Worm (Caenorhabditis elegans) whole organism, young adult: Measurements from ENCODE around the gene F55C12.4.

ENCODE experiments used
- B0019.2 ChIP-seq: fragments of 200-800 bp; sonication (Bioruptor generic); conservative IDR thresholded peaks from 2 replicates; pipeline ENCODE4 v1.3.6; 2022; ENCODE audit warnings: missing genetic modification reagents, missing genetic modification characterization, missing compliant biosample characterization
- C06A6.2 ChIP-seq: fragments of 200-800 bp; sonication (Bioruptor generic); conservative IDR thresholded peaks from 2 replicates; pipeline ENCODE4 v1.3.6; 2022; ENCODE audit warnings: missing genetic modification characterization, missing compliant biosample characterization
- F22D6.2 ChIP-seq: sonication (generic microtip); optimal IDR thresholded peaks from 2 replicates; lab custom pipeline; 2016; ENCODE audit warnings: mild to moderate bottlenecking, missing genetic modification characterization, missing compliant biosample characterization
- F49E8.2 ChIP-seq: sonication (generic microtip); optimal IDR thresholded peaks from 3 replicates; lab custom pipeline; 2017; ENCODE audit warnings: missing genetic modification characterization, mild to moderate bottlenecking, missing compliant biosample characterization, antibody characterized with exemption, moderate library complexity; ENCODE audit not compliant: insufficient read depth
- ama-1 ChIP-seq, 3 experiments: fragments of 150-350 bp in 1 of 3; sonication (generic microtip) in 2 of 3; optimal IDR thresholded peaks; 2 replicates each; lab custom pipeline; 2014 to 2018; ENCODE audit warnings: missing biosample characterization in 2 of 3, missing genetic modification characterization in 2 of 3, missing genetic modification reagents in 2 of 3
- aptf-2 ChIP-seq: fragments of 200-800 bp; sonication (Bioruptor generic); conservative IDR thresholded peaks from 2 replicates; pipeline ENCODE4 v1.3.6; 2022; ENCODE audit warnings: missing genetic modification reagents, missing genetic modification characterization, missing compliant biosample characterization
- aptf-3 ChIP-seq: fragments of 200-800 bp; sonication (Bioruptor generic); IDR thresholded peaks from 2 replicates; pipeline ENCODE4 v1.3.6; 2022; ENCODE audit warnings: missing genetic modification characterization, missing compliant biosample characterization
- attf-6 ChIP-seq: fragments of 200-800 bp; sonication (Bioruptor generic); IDR thresholded peaks from 2 replicates; pipeline ENCODE4 v1.3.6; 2022; ENCODE audit warnings: missing genetic modification reagents, missing genetic modification characterization, missing compliant biosample characterization
- ccch-3 ChIP-seq: fragments of 200-800 bp; sonication (Bioruptor generic); optimal IDR thresholded peaks from 2 replicates; lab custom pipeline; 2018; ENCODE audit warnings: mild to moderate bottlenecking, missing genetic modification characterization, missing compliant biosample characterization
- cebp-1 ChIP-seq, 2 experiments: fragments of 200-800 bp in 1 of 2; sonication (Bioruptor generic) in 1 of 2; sonication (generic microtip) in 1 of 2; IDR thresholded peaks in 1 of 2; optimal IDR thresholded peaks in 1 of 2; 2 replicates each; pipeline versions ENCODE4 v1.3.6 to Lab custom; 2017 to 2022; ENCODE audit warnings: missing compliant biosample characterization in 2 of 2, missing genetic modification characterization in 2 of 2, mild to moderate bottlenecking in 1 of 2, missing genetic modification reagents in 1 of 2, moderate library complexity in 1 of 2
- die-1 ChIP-seq: sonication (generic microtip); optimal IDR thresholded peaks from 2 replicates; lab custom pipeline; 2016; ENCODE audit warnings: missing genotype, mild to moderate bottlenecking, missing genetic modification characterization, missing compliant biosample characterization
- dox-1 ChIP-seq: fragments of 200-800 bp; sonication (Bioruptor generic); IDR thresholded peaks from 2 replicates; pipeline ENCODE4 v1.3.6; 2022; ENCODE audit warnings: missing genetic modification reagents, missing genetic modification characterization, missing compliant biosample characterization
- efl-1 ChIP-seq: fragments of 150-350 bp; optimal IDR thresholded peaks from 2 replicates; lab custom pipeline; 2014; ENCODE audit warnings: missing biosample characterization, missing genetic modification reagents, missing genetic modification characterization
- egrh-3 ChIP-seq: fragments of 200-800 bp; sonication (Bioruptor generic); IDR thresholded peaks from 2 replicates; pipeline ENCODE4 v1.3.6; 2022; ENCODE audit warnings: missing genetic modification reagents, missing genetic modification characterization, missing compliant biosample characterization
- fkh-3 ChIP-seq: sonication (generic microtip); optimal IDR thresholded peaks from 2 replicates; lab custom pipeline; 2016; ENCODE audit warnings: mild to moderate bottlenecking, missing genetic modification characterization, missing compliant biosample characterization
- him-1 ChIP-seq: sonication (generic microtip); optimal IDR thresholded peaks from 2 replicates; lab custom pipeline; 2016; ENCODE audit warnings: missing genotype, missing genetic modification reagents, missing genetic modification characterization, missing compliant biosample characterization
- hmg-1.2 ChIP-seq: fragments of 200-800 bp; sonication (Bioruptor generic); IDR thresholded peaks from 2 replicates; pipeline ENCODE4 v1.3.6; 2022; ENCODE audit warnings: missing genetic modification reagents, missing genetic modification characterization, missing compliant biosample characterization
- hmg-20 ChIP-seq: fragments of 200-800 bp; sonication (Bioruptor generic); IDR thresholded peaks from 2 replicates; pipeline ENCODE4 v1.3.6; 2022; ENCODE audit warnings: missing genetic modification reagents, missing genetic modification characterization, missing compliant biosample characterization
- let-526 ChIP-seq: fragments of 200-800 bp; sonication (Bioruptor generic); IDR thresholded peaks from 2 replicates; pipeline ENCODE4 v1.3.6; 2022; ENCODE audit warnings: missing genetic modification reagents, missing genetic modification characterization, missing compliant biosample characterization
- lin-40 ChIP-seq: sonication (generic microtip); optimal IDR thresholded peaks from 2 replicates; lab custom pipeline; 2016; ENCODE audit warnings: missing genetic modification characterization, mild to moderate bottlenecking, missing compliant biosample characterization, missing genotype, missing genetic modification reagents
- lsl-1 ChIP-seq: fragments of 200-800 bp; sonication (Bioruptor generic); optimal IDR thresholded peaks from 2 replicates; lab custom pipeline; 2018; ENCODE audit warnings: mild to moderate bottlenecking, missing genetic modification characterization, moderate library complexity, missing compliant biosample characterization
- madf-3 ChIP-seq: fragments of 200-800 bp; sonication (Bioruptor generic); IDR thresholded peaks from 2 replicates; pipeline ENCODE4 v1.3.6; 2022; ENCODE audit warnings: missing genetic modification reagents, missing genetic modification characterization, missing compliant biosample characterization
- mcd-1 ChIP-seq: fragments of 200-800 bp; sonication (Bioruptor generic); IDR thresholded peaks from 2 replicates; pipeline ENCODE4 v1.3.6; 2022; ENCODE audit warnings: missing genetic modification reagents, missing genetic modification characterization, missing compliant biosample characterization
- mxl-1 ChIP-seq: sonication (generic microtip); optimal IDR thresholded peaks from 2 replicates; lab custom pipeline; 2016; ENCODE audit warnings: missing genetic modification characterization, missing compliant biosample characterization
- nfya-1 ChIP-seq: sonication (generic microtip); optimal IDR thresholded peaks from 2 replicates; lab custom pipeline; 2017; ENCODE audit warnings: antibody characterized with exemption, missing compliant biosample characterization, missing genetic modification characterization, borderline replicate concordance; ENCODE audit not compliant: insufficient read depth
- nfyb-1 ChIP-seq: fragments of 200-800 bp; sonication (Bioruptor generic); IDR thresholded peaks from 2 replicates; pipeline ENCODE4 v1.3.6; 2022; ENCODE audit warnings: missing genetic modification reagents, missing genetic modification characterization, missing compliant biosample characterization
- nhr-179 ChIP-seq: sonication (generic microtip); optimal IDR thresholded peaks from 2 replicates; lab custom pipeline; 2016; ENCODE audit warnings: mild to moderate bottlenecking, missing genetic modification characterization, missing compliant biosample characterization
- nhr-27 ChIP-seq: fragments of 200-800 bp; sonication (Bioruptor generic); optimal IDR thresholded peaks from 2 replicates; lab custom pipeline; 2018; ENCODE audit warnings: mild to moderate bottlenecking, missing genetic modification characterization, moderate library complexity, missing compliant biosample characterization
- nhr-80 ChIP-seq: sonication (generic microtip); optimal IDR thresholded peaks from 2 replicates; lab custom pipeline; 2016; ENCODE audit warnings: missing genetic modification characterization, missing compliant biosample characterization
- pha-4 ChIP-seq: fragments of 150-350 bp; sonication (generic microtip); optimal IDR thresholded peaks from 2 replicates; lab custom pipeline; 2014; ENCODE audit warnings: missing biosample characterization, missing genetic modification reagents, missing genetic modification characterization
- snpc-1.3 ChIP-seq: sonication (generic microtip); optimal IDR thresholded peaks from 2 replicates; lab custom pipeline; 2017; ENCODE audit warnings: missing genetic modification characterization, mild to moderate bottlenecking, missing compliant biosample characterization, antibody characterized with exemption, moderate library complexity, missing genotype, missing genetic modification reagents; ENCODE audit not compliant: insufficient read depth
- somi-1 ChIP-seq: fragments of 200-800 bp; sonication (Bioruptor generic); optimal IDR thresholded peaks from 2 replicates; lab custom pipeline; 2018; ENCODE audit warnings: mild to moderate bottlenecking, missing genetic modification characterization, missing compliant biosample characterization
- zfh-2 ChIP-seq: fragments of 200-800 bp; sonication (Bioruptor generic); conservative IDR thresholded peaks from 2 replicates; pipeline ENCODE4 v1.3.6; 2022; ENCODE audit warnings: missing genetic modification reagents, missing genetic modification characterization, missing compliant biosample characterization
- zim-3 ChIP-seq: sonication (generic microtip); optimal IDR thresholded peaks from 2 replicates; lab custom pipeline; 2017; ENCODE audit warnings: mild to moderate bottlenecking, missing genetic modification characterization, moderate library complexity, missing compliant biosample characterization

The F55C12.4 gene

ce11 chrII:5904252-5904651 lies 46.0 kb upstream of the F55C12.4 start, which contains the start of gene tsp-18:
tsp-18 (plus strand) TSS chrII:5904552.
- TF ChIP-seq him-1 (tag; lab: Kevin White, UChicago) (no peak), ama-1 (optimal IDR thresholded peaks at IDR 0.05; lab: Kevin White, UChicago) (no peak), ama-1 (GFP tag; optimal IDR thresholded peaks at IDR 0.05; lab: Kevin White, UChicago) (no peak), lsl-1 (GFP tag; lab: Kevin White, UChicago) (no peak), nhr-27 (tag; lab: Kevin White, UChicago) (no peak), aptf-2 (no peak), nfya-1 (no peak), snpc-1.3 (tag; lab: Kevin White, UChicago) (no peak)

- no peak for TF ChIP-seq pha-4 (tag; lab: Kevin White, UChicago)
- no peak for TF ChIP-seq let-526 (GFP tag; lab: Robert Waterston, UW)
- TF ChIP-seq efl-1: no peak
- TF ChIP-seq, all 124 proteins: peak for 0
Observed at ce11 chrII:5902139-5902538, 43.9 kb upstream of the F55C12.4 start.

ce11 chrII:5901407-5902026 lies 43.3 kb upstream of the F55C12.4 start:
- no peak for TF ChIP-seq F49E8.2 (tag; lab: Kevin White, UChicago)
- peak; percentile 27; the same call in 1 of the 2 replicates for TF ChIP-seq hmg-1.2 (GFP tag; lab: Robert Waterston, UW)
- no peak for TF ChIP-seq B0019.2
- TF ChIP-seq mxl-1 (tag; lab: Kevin White, UChicago): no peak
- peak; percentile 13 for TF ChIP-seq lin-40 (tag; lab: Kevin White, UChicago)
- peak; percentile 91 for TF ChIP-seq egrh-3
- peak; percentile 38; the same call in 1 of the 2 replicates for TF ChIP-seq dox-1 (GFP tag; lab: Robert Waterston, UW)
- TF ChIP-seq mcd-1: peak; percentile 55
- no peak for TF ChIP-seq cebp-1 (GFP tag; IDR thresholded peaks at IDR 0.05; lab: Robert Waterston, UW)
- peak; percentile 51 for TF ChIP-seq cebp-1 (tag; optimal IDR thresholded peaks at IDR 0.05; lab: Kevin White, UChicago)
- TF ChIP-seq zfh-2 (GFP tag; lab: Robert Waterston, UW): peak; percentile 96
- peak; percentile 18 for TF ChIP-seq nhr-27 (tag; lab: Kevin White, UChicago)
- 0 out of 2 replicates have a peak, but pooled peaks have one; percentile 69 for TF ChIP-seq aptf-3 (GFP tag; lab: Robert Waterston, UW)
- TF ChIP-seq hmg-20 (GFP tag; lab: Robert Waterston, UW): 0 out of 2 replicates have a peak, but pooled peaks have one; percentile 16

- TF ChIP-seq somi-1 (GFP tag; lab: Kevin White, UChicago) (no peak), nhr-80 (tag; lab: Kevin White, UChicago) (peak; percentile 78)
Observed at ce11 chrII:5899865-5900486, 41.8 kb upstream of the F55C12.4 start.

ce11 chrII:5899080-5899479 lies 40.9 kb upstream of the F55C12.4 start:
- TF ChIP-seq C06A6.2 (no peak), zfh-2 (GFP tag; lab: Robert Waterston, UW) (peak; percentile 60), F22D6.2 (no peak), fkh-3 (tag; lab: Kevin White, UChicago) (no peak)

- no peak for TF ChIP-seq ccch-3 (GFP tag; lab: Kevin White, UChicago)
- no peak for TF ChIP-seq nhr-179 (tag; lab: Kevin White, UChicago)
- TF ChIP-seq C06A6.2: no peak
- no peak for TF ChIP-seq nfyb-1 (GFP tag; lab: Robert Waterston, UW)
- no peak for TF ChIP-seq zim-3 (tag; lab: Kevin White, UChicago)
- TF ChIP-seq attf-6 (GFP tag; lab: Robert Waterston, UW): no peak
- no peak for TF ChIP-seq fkh-3 (tag; lab: Kevin White, UChicago)
- no peak for TF ChIP-seq die-1 (tag; lab: Kevin White, UChicago)
- TF ChIP-seq mxl-1 (tag; lab: Kevin White, UChicago): no peak
- TF ChIP-seq madf-3 (GFP tag; lab: Robert Waterston, UW): no peak
Observed at ce11 chrII:5896512-5896911, 38.3 kb upstream of the F55C12.4 start.
